Worm (Caenorhabditis elegans): ENCODE measurements around the gene daf-5.

Gene daf-5

ce11 chrII:14018192-14018591, 33.9 kb downstream of the daf-5 start (continued):
- TF ChIP-seq nhr-90 (tag; optimal IDR thresholded peaks at IDR 0.05; ENCODE audit: poor library complexity) (peak; percentile 98), ama-1 (optimal IDR thresholded peaks at IDR 0.05) (peak; percentile 97), fkh-4 (tag; optimal IDR thresholded peaks at IDR 0.05; ENCODE audit: borderline replicate concordance) (no peak), nhr-12 (tag; optimal IDR thresholded peaks at IDR 0.05) (no peak), irx-1 (tag; optimal IDR thresholded peaks at IDR 0.05) (peak; percentile 79), xbp-1 (tag; optimal IDR thresholded peaks at IDR 0.05) (peak; percentile 84), ceh-8 (GFP tag; optimal IDR thresholded peaks at IDR 0.05) (peak; percentile 79), snpc-4 (tag; optimal IDR thresholded peaks at IDR 0.05) (peak; percentile 100), lin-13 (GFP tag; optimal IDR thresholded peaks at IDR 0.05) (peak; percentile 30), lin-35 (GFP tag; optimal IDR thresholded peaks at IDR 0.05) (peak; percentile 40 to 80), elt-2 (tag; optimal IDR thresholded peaks at IDR 0.05) (peak; percentile 94), sox-4 (tag; optimal IDR thresholded peaks at IDR 0.05) (peak; percentile 77), lin-39 (tag; optimal IDR thresholded peaks at IDR 0.05) (peak; percentile 81), ceh-82 (tag; optimal IDR thresholded peaks at IDR 0.05) (peak; percentile 22 to 58 (median 33)), tlp-1 (tag; optimal IDR thresholded peaks at IDR 0.05) (no peak), grh-1 (GFP tag; IDR thresholded peaks at IDR 0.05) (peak; percentile 89), vab-15 (tag; optimal IDR thresholded peaks at IDR 0.05) (no peak), elt-3 (tag; optimal IDR thresholded peaks at IDR 0.05) (peak in 2 of 6 experiments; percentile 67 to 70), snu-23 (GFP tag; optimal IDR thresholded peaks at IDR 0.05) (peak; percentile 91), unc-62 (GFP tag; optimal IDR thresholded peaks at IDR 0.05) (no peak), egl-27 (tag; optimal IDR thresholded peaks at IDR 0.05) (no peak), dsc-1 (tag; optimal IDR thresholded peaks at IDR 0.05) (peak; percentile 84), ets-5 (GFP tag; IDR thresholded peaks at IDR 0.05) (no peak), nhr-20 (tag; optimal IDR thresholded peaks at IDR 0.05) (peak; percentile 91), mep-1 (tag; optimal IDR thresholded peaks at IDR 0.05) (peak; percentile 79), nhr-85 (tag) (peak; percentile 97), nhr-237 (tag; optimal IDR thresholded peaks at IDR 0.05) (no peak), lin-15B (tag; optimal IDR thresholded peaks at IDR 0.05) (no peak), nhr-71 (tag; optimal IDR thresholded peaks at IDR 0.05) (peak; percentile 94), fkh-8 (tag; optimal IDR thresholded peaks at IDR 0.05) (no peak), unc-130 (tag; optimal IDR thresholded peaks at IDR 0.05) (peak; percentile 23), nhr-77 (tag; optimal IDR thresholded peaks at IDR 0.05) (peak; percentile 86), efl-1 (optimal IDR thresholded peaks at IDR 0.05) (peak; percentile 53 to 80), efl-1 (GFP tag; optimal IDR thresholded peaks at IDR 0.05 in 1 of 2) (peak; percentile 62 to 96), sup-37 (GFP tag; optimal IDR thresholded peaks at IDR 0.05) (peak; percentile 85), pag-3 (tag; optimal IDR thresholded peaks at IDR 0.05; ENCODE audit: borderline replicate concordance, insufficient read depth) (peak; percentile 54), hlh-17 (GFP tag; optimal IDR thresholded peaks at IDR 0.05; ENCODE audit: borderline replicate concordance) (no peak), nhr-47 (tag; optimal IDR thresholded peaks at IDR 0.05) (peak; percentile 93), alr-1 (tag; optimal IDR thresholded peaks at IDR 0.05; ENCODE audit: borderline replicate concordance) (no peak), efl-3 (GFP tag; optimal IDR thresholded peaks at IDR 0.05) (no peak), fkh-10 (GFP tag; optimal IDR thresholded peaks at IDR 0.05) (no peak), hlh-4 (tag; optimal IDR thresholded peaks at IDR 0.05) (peak; percentile 30), blmp-1 (tag; optimal IDR thresholded peaks at IDR 0.05) (no peak), lin-14 (GFP tag; optimal IDR thresholded peaks at IDR 0.05) (peak; percentile 83), swsn-7 (tag; optimal IDR thresholded peaks at IDR 0.05) (peak; percentile 92), nhr-76 (tag; optimal IDR thresholded peaks at IDR 0.05) (peak; percentile 48), ceh-63 (GFP tag; optimal IDR thresholded peaks at IDR 0.05) (no peak), pax-3 (tag; optimal IDR thresholded peaks at IDR 0.05) (peak; percentile 67), dpl-1 (GFP tag; optimal IDR thresholded peaks at IDR 0.05) (peak; percentile 28 to 67 (median 50)), unc-86 (tag; optimal IDR thresholded peaks at IDR 0.05) (peak; percentile 55), isw-1 (GFP tag; IDR thresholded peaks at IDR 0.05) (peak; percentile 49), C16A3.4 (tag; optimal IDR thresholded peaks at IDR 0.05) (no peak), rnt-1 (tag; optimal IDR thresholded peaks at IDR 0.05) (peak; percentile 85)
